Worm (Caenorhabditis elegans): ENCODE results near the gene lgc-37.

Gene lgc-37

ce11 chrIII:12821331-12821730, 36.4 kb downstream of the lgc-37 start:
- TF ChIP-seq dmd-8 (GFP tag; IDR thresholded peaks at IDR 0.05) (no peak), R02D3.7 (tag; optimal IDR thresholded peaks at IDR 0.05) (peak; percentile 28), lsy-2 (tag; optimal IDR thresholded peaks at IDR 0.05) (peak in 1 of 2 experiments; percentile 29)

ce11 chrIII:12822608-12823261, 37.8 kb downstream of the lgc-37 start:
- TF ChIP-seq lin-38 (GFP tag; IDR thresholded peaks at IDR 0.05) (no peak), cey-2 (tag; optimal IDR thresholded peaks at IDR 0.05; ENCODE audit: borderline replicate concordance, insufficient read depth) (no peak), unc-62 (GFP tag; optimal IDR thresholded peaks at IDR 0.05 in 1 of 2) (no peak), unc-62 (tag; optimal IDR thresholded peaks at IDR 0.05) (no peak), R02D3.7 (tag; optimal IDR thresholded peaks at IDR 0.05) (no peak), zag-1 (tag; optimal IDR thresholded peaks at IDR 0.05) (no peak), D1046.2 (GFP tag; IDR thresholded peaks at IDR 0.05) (no peak), hif-1 (tag; optimal IDR thresholded peaks at IDR 0.05) (no peak), daf-16 (GFP tag; optimal IDR thresholded peaks at IDR 0.05) (no peak), daf-16 (tag; optimal IDR thresholded peaks at IDR 0.05) (no peak), dmd-8 (GFP tag; IDR thresholded peaks at IDR 0.05) (peak; percentile 63; the same call in 1 of the 2 replicates)

DNA sequence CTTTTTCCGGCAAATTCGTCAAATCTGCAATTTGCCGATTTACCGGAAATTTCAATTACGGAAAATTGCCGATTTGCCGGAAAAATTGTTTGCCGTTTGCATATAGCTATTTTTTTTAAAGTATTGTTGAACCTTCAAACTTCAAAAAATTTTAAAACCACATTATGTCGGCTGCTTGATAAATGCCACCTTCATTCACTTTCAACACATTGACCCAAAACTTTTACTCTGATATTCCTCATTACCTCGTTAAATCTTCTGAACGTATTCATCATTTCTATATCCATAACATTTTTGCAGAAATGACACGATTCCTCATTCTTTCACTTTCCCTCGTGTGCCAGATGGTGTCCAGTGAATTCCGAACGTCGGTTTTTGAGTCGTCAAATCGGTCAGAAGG, 44.1 kb downstream of the lgc-37 start, which contains the start of gene Y37D8A.3:
Y37D8A.3 (plus strand) TSS at position 301 of the 400 bp plus-strand sequence.
- TF ChIP-seq nhr-28 (tag; optimal IDR thresholded peaks at IDR 0.05): no peak
- TF ChIP-seq nhr-77 (tag; optimal IDR thresholded peaks at IDR 0.05): no peak
- TF ChIP-seq aha-1 (tag): no peak

- TF ChIP-seq dmd-6 (GFP tag; IDR thresholded peaks at IDR 0.05): peak; percentile 38; the same call in 1 of the 2 replicates
- no peak for TF ChIP-seq egl-27 (tag; optimal IDR thresholded peaks at IDR 0.05)
- TF ChIP-seq dve-1 (tag; optimal IDR thresholded peaks at IDR 0.05; ENCODE audit: insufficient read depth): peak; percentile 23
- no peak for TF ChIP-seq R02D3.7 (tag; optimal IDR thresholded peaks at IDR 0.05)
- no peak for TF ChIP-seq mxl-2 (GFP tag; conservative IDR thresholded peaks at IDR 0.05)
- TF ChIP-seq nhr-28 (tag; optimal IDR thresholded peaks at IDR 0.05): peak; percentile 80
- peak; percentile 1 for TF ChIP-seq pqm-1 (tag; optimal IDR thresholded peaks at IDR 0.05)
Measured at ce11 chrIII:12831696-12832095, 46.7 kb downstream of the lgc-37 start.

ce11 chrIII:12833079-12833478, 48.1 kb downstream of the lgc-37 start:
- TF ChIP-seq fos-1 (tag; optimal IDR thresholded peaks at IDR 0.05): no peak
- TF ChIP-seq dmd-6 (GFP tag; IDR thresholded peaks at IDR 0.05): peak; percentile 83
- no peak for TF ChIP-seq zag-1 (tag; optimal IDR thresholded peaks at IDR 0.05)
- no peak for TF ChIP-seq lin-1 (GFP tag; IDR thresholded peaks at IDR 0.05)
- TF ChIP-seq dve-1 (tag; optimal IDR thresholded peaks at IDR 0.05; ENCODE audit: insufficient read depth): peak; percentile 66
- TF ChIP-seq nhr-28 (tag; optimal IDR thresholded peaks at IDR 0.05): peak; percentile 62
- TF ChIP-seq skn-1 (tag; optimal IDR thresholded peaks at IDR 0.05): no peak
- TF ChIP-seq hlh-11 (tag; optimal IDR thresholded peaks at IDR 0.05): peak; percentile 53
- no peak for TF ChIP-seq unc-39 (tag; optimal IDR thresholded peaks at IDR 0.05)
- TF ChIP-seq nhr-42 (GFP tag; IDR thresholded peaks at IDR 0.05): 0 out of 2 replicates have a peak, but pooled peaks have one; percentile 17
- TF ChIP-seq mes-2 (tag; optimal IDR thresholded peaks at IDR 0.05; ENCODE audit: poor library complexity, severe bottlenecking): peak; percentile 5
- peak; percentile 7 for TF ChIP-seq hlh-30 (tag; optimal IDR thresholded peaks at IDR 0.05; ENCODE audit: insufficient read depth)

DNA sequence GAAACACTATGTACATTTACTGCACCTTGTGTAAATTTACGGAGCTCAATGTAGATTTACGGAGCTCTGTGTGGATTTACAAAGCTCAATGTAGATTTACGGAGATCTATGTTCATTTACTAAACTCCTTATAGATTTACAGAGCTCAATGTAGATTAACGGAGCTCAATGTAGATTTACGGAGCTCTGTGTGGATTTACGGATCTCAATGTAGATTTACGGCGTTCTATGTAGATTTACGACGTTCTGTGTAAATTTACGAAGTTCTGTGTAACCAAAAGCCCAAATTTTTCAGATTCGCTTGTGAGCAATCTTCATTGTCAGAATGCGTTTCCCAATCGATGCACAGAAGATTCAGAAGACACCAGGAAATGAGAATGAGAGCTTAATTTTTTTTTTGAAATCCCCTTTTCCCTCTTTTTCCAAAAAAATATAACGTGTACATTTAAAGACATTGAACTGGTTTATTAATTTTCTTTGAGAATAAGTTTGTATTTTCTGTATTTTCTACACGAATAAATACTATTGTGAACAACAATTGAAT, 51.9 kb downstream of the lgc-37 start:
- TF ChIP-seq daf-12 (tag; optimal IDR thresholded peaks at IDR 0.05) (no peak), ceh-44 (GFP tag; IDR thresholded peaks at IDR 0.05) (no peak), nhr-102 (tag; optimal IDR thresholded peaks at IDR 0.05) (no peak), lim-7 (GFP tag; IDR thresholded peaks at IDR 0.05) (no peak), daf-16 (GFP tag; optimal IDR thresholded peaks at IDR 0.05) (no peak), daf-16 (tag; optimal IDR thresholded peaks at IDR 0.05) (no peak), T26A8.4 (GFP tag; IDR thresholded peaks at IDR 0.05) (no peak), vab-7 (GFP tag; IDR thresholded peaks at IDR 0.05) (no peak), ZK337.2 (GFP tag; IDR thresholded peaks at IDR 0.05) (no peak), mdl-1 (tag; optimal IDR thresholded peaks at IDR 0.05) (no peak)

Data from whole organism, L4 larva.